Worm (Caenorhabditis elegans) whole organism, mixed stage, embryonic: Measurements from ENCODE around the gene try-5.

Experiments
- ceh-39 ChIP-seq: fragments of 150-350 bp; optimal IDR thresholded peaks from 2 replicates; lab custom pipeline; 2014; ENCODE audit warnings: missing biosample characterization, missing genetic modification characterization
- mep-1 ChIP-seq: fragments of 150-350 bp; optimal IDR thresholded peaks from 2 replicates; lab custom pipeline; 2017; ENCODE audit warnings: missing biosample characterization, missing genetic modification reagents, missing genetic modification characterization, inconsistent platforms
- nhr-12 ChIP-seq: fragments of 150-350 bp; optimal IDR thresholded peaks from 2 replicates; lab custom pipeline; 2014; ENCODE audit warnings: missing biosample characterization, missing genetic modification characterization
- nhr-2 ChIP-seq: fragments of 150-350 bp; optimal IDR thresholded peaks from 2 replicates; lab custom pipeline; 2014; ENCODE audit warnings: missing biosample characterization, missing genetic modification characterization
- nhr-237 ChIP-seq: fragments of 150-350 bp; optimal IDR thresholded peaks from 2 replicates; lab custom pipeline; 2014; ENCODE audit warnings: missing biosample characterization, missing genetic modification characterization
- tbx-8 ChIP-seq: fragments of 200-800 bp; sonication (Bioruptor generic); optimal IDR thresholded peaks from 2 replicates; lab custom pipeline; 2018; ENCODE audit warnings: mild to moderate bottlenecking, missing genetic modification characterization, moderate library complexity, missing compliant biosample characterization
- ztf-11 ChIP-seq: fragments of 150-350 bp; optimal IDR thresholded peaks from 2 replicates; lab custom pipeline; 2014; ENCODE audit warnings: missing biosample characterization, missing genetic modification characterization

DNA sequence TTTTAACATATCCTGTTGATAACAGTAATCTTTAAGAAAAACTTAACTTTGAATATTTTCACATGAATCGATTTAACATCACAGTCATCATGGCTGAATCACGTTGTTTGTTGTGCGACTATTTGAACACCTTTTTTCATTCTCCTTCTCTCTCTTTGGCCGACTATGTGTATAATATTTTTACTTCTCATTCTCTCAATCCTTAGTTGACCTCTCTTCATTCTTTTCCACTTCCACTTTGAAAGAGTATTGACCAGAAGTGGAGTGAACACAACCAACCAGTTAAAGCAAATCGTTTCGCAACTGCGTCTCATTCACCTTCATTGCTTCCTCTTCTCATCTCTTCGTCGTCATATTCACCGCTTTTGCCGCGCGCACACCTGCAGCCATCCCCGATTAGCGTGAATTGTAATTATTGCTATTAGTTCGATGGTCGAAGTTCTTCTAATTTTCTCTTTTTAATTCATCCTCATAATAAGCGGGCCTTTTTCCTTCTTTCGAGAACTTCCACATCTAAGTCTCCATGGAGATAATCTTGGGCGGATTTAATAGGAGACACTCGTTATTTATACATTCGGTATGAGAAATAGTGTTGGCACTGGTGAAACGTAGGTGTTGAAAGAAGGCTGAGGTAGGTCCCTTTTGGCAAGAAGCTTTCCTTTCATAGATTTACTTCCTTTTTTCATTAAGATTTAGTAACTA is 48.2 kb downstream of the try-5 start:
- TF ChIP-seq ztf-11 (tag; lab: Kevin White, UChicago) (no peak), nhr-12 (tag; lab: Kevin White, UChicago) (no peak), nhr-237 (tag; lab: Kevin White, UChicago) (no peak), tbx-8 (GFP tag; lab: Kevin White, UChicago) (no peak), mep-1 (no peak), ceh-39 (no peak), nhr-2 (tag; lab: Kevin White, UChicago) (no peak)
